Worm (Caenorhabditis elegans) whole organism, young adult: ENCODE data around the gene tos-1.

Source experiments
- B0261.1 ChIP-seq: sonication (generic microtip); optimal IDR thresholded peaks from 2 replicates; lab custom pipeline; 2016; ENCODE audit warnings: mild to moderate bottlenecking, missing genetic modification characterization, moderate library complexity, missing compliant biosample characterization
- Y56A3A.18 ChIP-seq: fragments of 200-800 bp; sonication (Bioruptor generic); IDR thresholded peaks from 2 replicates; pipeline ENCODE4 v1.3.6; 2022; ENCODE audit warnings: missing genetic modification reagents, missing genetic modification characterization, missing compliant biosample characterization
- Y79H2A.3 ChIP-seq: fragments of 200-800 bp; sonication (Bioruptor generic); conservative IDR thresholded peaks from 2 replicates; pipeline ENCODE4 v1.3.6; 2022; ENCODE audit warnings: missing genetic modification reagents, missing genetic modification characterization, missing compliant biosample characterization
- aptf-2 ChIP-seq: fragments of 200-800 bp; sonication (Bioruptor generic); conservative IDR thresholded peaks from 2 replicates; pipeline ENCODE4 v1.3.6; 2022; ENCODE audit warnings: missing genetic modification reagents, missing genetic modification characterization, missing compliant biosample characterization
- aptf-3 ChIP-seq: fragments of 200-800 bp; sonication (Bioruptor generic); IDR thresholded peaks from 2 replicates; pipeline ENCODE4 v1.3.6; 2022; ENCODE audit warnings: missing genetic modification characterization, missing compliant biosample characterization
- atf-7 ChIP-seq: sonication (generic microtip); optimal IDR thresholded peaks from 2 replicates; lab custom pipeline; 2017; ENCODE audit warnings: mild to moderate bottlenecking, missing genetic modification characterization, missing compliant biosample characterization
- attf-5 ChIP-seq: fragments of 200-800 bp; sonication (Bioruptor generic); optimal IDR thresholded peaks from 2 replicates; lab custom pipeline; 2018; ENCODE audit warnings: mild to moderate bottlenecking, missing genetic modification characterization, missing compliant biosample characterization
- attf-6 ChIP-seq: fragments of 200-800 bp; sonication (Bioruptor generic); IDR thresholded peaks from 2 replicates; pipeline ENCODE4 v1.3.6; 2022; ENCODE audit warnings: missing genetic modification reagents, missing genetic modification characterization, missing compliant biosample characterization
- ccch-3 ChIP-seq: fragments of 200-800 bp; sonication (Bioruptor generic); optimal IDR thresholded peaks from 2 replicates; lab custom pipeline; 2018; ENCODE audit warnings: mild to moderate bottlenecking, missing genetic modification characterization, missing compliant biosample characterization
- cebp-1 ChIP-seq, 2 experiments: fragments of 200-800 bp in 1 of 2; sonication (Bioruptor generic) in 1 of 2; sonication (generic microtip) in 1 of 2; IDR thresholded peaks in 1 of 2; optimal IDR thresholded peaks in 1 of 2; 2 replicates each; pipeline versions ENCODE4 v1.3.6 to Lab custom; 2017 to 2022; ENCODE audit warnings: missing compliant biosample characterization in 2 of 2, missing genetic modification characterization in 2 of 2, mild to moderate bottlenecking in 1 of 2, missing genetic modification reagents in 1 of 2, moderate library complexity in 1 of 2
- ceh-27 ChIP-seq: fragments of 200-800 bp; sonication (Bioruptor generic); optimal IDR thresholded peaks from 2 replicates; lab custom pipeline; 2018; ENCODE audit warnings: mild to moderate bottlenecking, missing genetic modification characterization, moderate library complexity, missing compliant biosample characterization
- ceh-58 ChIP-seq: fragments of 200-800 bp; sonication (Bioruptor generic); IDR thresholded peaks from 2 replicates; pipeline ENCODE4 v1.3.6; 2022; ENCODE audit warnings: missing genetic modification characterization, missing compliant biosample characterization
- ceh-79 ChIP-seq: sonication (generic microtip); optimal IDR thresholded peaks from 2 replicates; lab custom pipeline; 2017; ENCODE audit warnings: mild to moderate bottlenecking, missing genetic modification characterization, missing compliant biosample characterization
- dpl-1 ChIP-seq: fragments of 150-350 bp; optimal IDR thresholded peaks from 2 replicates; lab custom pipeline; 2014; ENCODE audit warnings: missing biosample characterization, missing genetic modification reagents, missing genetic modification characterization
- ekl-4 ChIP-seq: fragments of 200-800 bp; sonication (Bioruptor generic); IDR thresholded peaks from 2 replicates; pipeline ENCODE4 v1.3.6; 2022; ENCODE audit warnings: missing genetic modification reagents, missing genetic modification characterization, missing compliant biosample characterization
- hmg-1.2 ChIP-seq: fragments of 200-800 bp; sonication (Bioruptor generic); IDR thresholded peaks from 2 replicates; pipeline ENCODE4 v1.3.6; 2022; ENCODE audit warnings: missing genetic modification reagents, missing genetic modification characterization, missing compliant biosample characterization
- lin-26 ChIP-seq: fragments of 200-800 bp; sonication (Bioruptor generic); IDR thresholded peaks from 2 replicates; pipeline ENCODE4 v1.3.6; 2022; ENCODE audit warnings: missing genetic modification reagents, missing genetic modification characterization, missing compliant biosample characterization
- lir-1 ChIP-seq: fragments of 200-800 bp; sonication (Bioruptor generic); conservative IDR thresholded peaks from 2 replicates; pipeline ENCODE4 v1.3.6; 2022; ENCODE audit warnings: missing genetic modification reagents, missing genetic modification characterization, missing compliant biosample characterization
- lsy-27 ChIP-seq: sonication (generic microtip); optimal IDR thresholded peaks from 2 replicates; lab custom pipeline; 2017; ENCODE audit warnings: missing genetic modification characterization, mild to moderate bottlenecking, missing compliant biosample characterization, antibody characterized with exemption, missing genotype, borderline replicate concordance; ENCODE audit not compliant: insufficient read depth
- mxl-1 ChIP-seq: sonication (generic microtip); optimal IDR thresholded peaks from 2 replicates; lab custom pipeline; 2016; ENCODE audit warnings: missing genetic modification characterization, missing compliant biosample characterization
- nfya-2 ChIP-seq: fragments of 200-800 bp; sonication (Bioruptor generic); IDR thresholded peaks from 2 replicates; pipeline ENCODE4 v1.3.6; 2022; ENCODE audit warnings: missing genetic modification reagents, missing genetic modification characterization, missing compliant biosample characterization
- nhr-120 ChIP-seq: fragments of 200-800 bp; sonication (Bioruptor generic); IDR thresholded peaks from 2 replicates; pipeline ENCODE4 v1.3.6; 2022; ENCODE audit warnings: missing genetic modification characterization, missing compliant biosample characterization
- nhr-80 ChIP-seq: sonication (generic microtip); optimal IDR thresholded peaks from 2 replicates; lab custom pipeline; 2016; ENCODE audit warnings: missing genetic modification characterization, missing compliant biosample characterization
- rcor-1 ChIP-seq: fragments of 200-800 bp; sonication (Bioruptor generic); IDR thresholded peaks from 2 replicates; pipeline ENCODE4 v1.3.6; 2022; ENCODE audit warnings: missing genetic modification reagents, missing genetic modification characterization, missing compliant biosample characterization
- snpc-1.1 ChIP-seq: sonication (generic microtip); optimal IDR thresholded peaks from 2 replicates; lab custom pipeline; 2017; ENCODE audit warnings: missing genetic modification characterization, mild to moderate bottlenecking, missing compliant biosample characterization, antibody characterized with exemption, moderate library complexity, missing genotype, missing genetic modification reagents; ENCODE audit not compliant: insufficient read depth
- snpc-1.3 ChIP-seq: sonication (generic microtip); optimal IDR thresholded peaks from 2 replicates; lab custom pipeline; 2017; ENCODE audit warnings: missing genetic modification characterization, mild to moderate bottlenecking, missing compliant biosample characterization, antibody characterized with exemption, moderate library complexity, missing genotype, missing genetic modification reagents; ENCODE audit not compliant: insufficient read depth
- sptf-2 ChIP-seq: fragments of 200-800 bp; sonication (Bioruptor generic); optimal IDR thresholded peaks from 2 replicates; lab custom pipeline; 2018; ENCODE audit warnings: mild to moderate bottlenecking, missing genetic modification characterization, missing compliant biosample characterization
- ztf-22 ChIP-seq: fragments of 200-800 bp; sonication (Bioruptor generic); optimal IDR thresholded peaks from 2 replicates; lab custom pipeline; 2018; ENCODE audit warnings: mild to moderate bottlenecking, missing genetic modification characterization, moderate library complexity, missing compliant biosample characterization
- ztf-25 ChIP-seq: fragments of 200-800 bp; sonication (Bioruptor generic); IDR thresholded peaks from 2 replicates; pipeline ENCODE4 v1.3.6; 2022; ENCODE audit warnings: missing genetic modification reagents, missing genetic modification characterization, missing compliant biosample characterization
- ztf-3 ChIP-seq: fragments of 200-800 bp; sonication (Bioruptor generic); optimal IDR thresholded peaks from 2 replicates; lab custom pipeline; 2018; ENCODE audit warnings: mild to moderate bottlenecking, missing genetic modification characterization, missing compliant biosample characterization

Gene tos-1

DNA sequence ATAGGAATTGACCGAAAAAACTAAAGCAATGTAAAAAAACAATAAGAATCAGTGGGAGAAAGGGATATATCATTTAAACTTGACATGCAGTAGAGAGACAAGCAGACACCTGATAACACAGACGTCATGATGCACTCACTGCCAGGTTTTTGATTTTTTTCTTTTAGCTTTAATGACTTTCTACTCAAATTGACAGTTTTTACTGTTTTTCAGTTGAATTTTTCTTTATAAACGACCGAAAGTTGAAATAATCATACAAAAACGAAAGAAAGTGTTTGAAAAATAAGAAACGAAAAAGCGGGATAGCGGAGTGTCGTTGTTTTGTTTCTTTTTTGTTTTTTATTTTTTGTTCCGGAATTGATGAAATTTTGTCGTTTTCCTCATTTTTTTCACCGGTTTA lies 9.8 kb downstream of the tos-1 start, which contains the start of gene ucp-4 (continued):
- no peak for TF ChIP-seq attf-6 (GFP tag; lab: Robert Waterston, UW)
- TF ChIP-seq aptf-3 (GFP tag; lab: Robert Waterston, UW) = no peak
- TF ChIP-seq snpc-1.1 (tag; lab: Kevin White, UChicago) = no peak
- TF ChIP-seq nhr-80 (tag; lab: Kevin White, UChicago) = peak; percentile 72
- TF ChIP-seq lir-1 = no peak
- TF ChIP-seq ztf-3 = no peak

DNA sequence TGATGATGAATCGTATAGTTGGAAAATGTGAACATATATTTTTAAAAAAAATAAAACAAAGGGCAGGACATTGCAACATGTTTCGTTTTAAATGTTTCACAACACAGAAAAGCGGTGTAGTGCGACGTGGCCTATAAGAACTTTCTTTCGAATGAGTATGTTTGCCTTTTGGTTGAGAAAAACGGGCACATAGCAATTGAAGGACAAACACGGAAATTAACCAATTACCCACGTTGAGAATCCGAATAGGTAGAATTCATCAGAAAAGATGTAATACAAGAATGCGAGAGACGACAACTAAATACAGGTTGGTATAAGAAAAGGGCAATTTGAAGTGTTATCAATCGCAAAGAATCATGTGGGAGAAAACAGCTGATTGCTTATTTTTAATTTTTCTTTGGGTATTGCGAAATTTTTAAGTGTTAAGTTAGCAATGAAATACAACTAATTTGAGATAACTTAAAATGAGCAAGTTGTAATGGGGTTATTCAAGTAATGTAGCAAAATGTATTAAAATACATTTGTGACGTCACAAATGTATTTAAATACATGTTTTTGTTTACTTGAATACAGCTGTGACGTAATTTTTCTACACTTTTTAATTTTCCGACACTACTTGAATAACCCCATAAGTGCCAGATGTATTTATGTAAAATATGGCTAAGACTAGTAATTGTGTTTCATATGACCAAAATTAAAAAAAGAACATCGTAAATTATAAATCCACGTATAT lies 10.5 kb downstream of the tos-1 start, which contains the start of gene acl-14:
acl-14 (minus strand) TSS at position 316 of the 733 bp plus-strand sequence.
- TF ChIP-seq lin-26 = 0 out of 2 replicates have a peak, but pooled peaks have one; percentile 15
- TF ChIP-seq cebp-1 (GFP tag; IDR thresholded peaks at IDR 0.05; lab: Robert Waterston, UW) = peak; percentile 96
- TF ChIP-seq cebp-1 (tag; optimal IDR thresholded peaks at IDR 0.05; lab: Kevin White, UChicago) = peak; percentile 97
- TF ChIP-seq mxl-1 = no peak

DNA sequence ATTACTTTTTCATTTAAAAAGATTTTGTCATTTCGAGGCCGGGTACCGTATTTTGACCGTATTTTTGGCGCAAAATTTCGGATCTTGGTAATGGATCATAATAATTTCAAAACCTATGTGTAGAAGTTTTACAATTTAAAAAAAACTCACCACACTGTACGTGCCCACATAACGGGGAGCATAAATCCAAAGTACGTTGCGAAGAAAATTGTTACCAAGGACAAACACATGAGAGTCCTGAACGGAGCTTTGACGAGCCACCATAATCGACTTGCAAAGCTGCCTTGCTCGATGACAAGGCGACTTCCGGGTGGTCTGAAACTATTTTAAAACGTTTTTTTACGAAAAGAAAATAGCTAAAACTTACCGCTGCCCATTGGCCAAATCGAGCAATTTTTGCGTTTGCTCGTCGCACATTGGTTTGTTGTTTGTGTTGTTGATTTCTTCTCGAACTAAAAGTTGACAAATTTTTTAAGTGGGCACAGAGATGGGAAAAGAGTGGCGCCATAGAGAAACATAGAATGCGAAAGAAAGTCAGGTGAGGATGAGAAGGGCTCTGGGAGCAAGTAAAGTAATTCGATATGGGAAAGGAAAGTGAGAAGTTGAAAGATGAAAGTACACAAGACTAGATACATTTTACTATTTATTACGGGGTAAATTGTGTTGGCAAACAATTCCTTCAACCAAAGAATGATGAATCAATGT lies 11.2 kb downstream of the tos-1 start:
- TF ChIP-seq nhr-120 (GFP tag; lab: Robert Waterston, UW) (no peak), ceh-58 (GFP tag; lab: Robert Waterston, UW) (no peak), attf-5 (GFP tag; lab: Kevin White, UChicago) (no peak), aptf-2 (GFP tag; lab: Robert Waterston, UW) (no peak), ceh-79 (no peak), ztf-25 (no peak), lsy-27 (no peak), atf-7 (tag; lab: Kevin White, UChicago) (no peak), Y79H2A.3 (no peak), sptf-2 (GFP tag; lab: Kevin White, UChicago) (no peak), B0261.1 (no peak), ekl-4 (GFP tag; lab: Robert Waterston, UW) (no peak), nfya-2 (GFP tag; lab: Robert Waterston, UW) (no peak), ccch-3 (no peak), rcor-1 (GFP tag; lab: Robert Waterston, UW) (no peak), ceh-27 (GFP tag; lab: Kevin White, UChicago) (no peak), Y56A3A.18 (GFP tag; lab: Robert Waterston, UW) (no peak), snpc-1.3 (no peak), lir-1 (no peak)

DNA sequence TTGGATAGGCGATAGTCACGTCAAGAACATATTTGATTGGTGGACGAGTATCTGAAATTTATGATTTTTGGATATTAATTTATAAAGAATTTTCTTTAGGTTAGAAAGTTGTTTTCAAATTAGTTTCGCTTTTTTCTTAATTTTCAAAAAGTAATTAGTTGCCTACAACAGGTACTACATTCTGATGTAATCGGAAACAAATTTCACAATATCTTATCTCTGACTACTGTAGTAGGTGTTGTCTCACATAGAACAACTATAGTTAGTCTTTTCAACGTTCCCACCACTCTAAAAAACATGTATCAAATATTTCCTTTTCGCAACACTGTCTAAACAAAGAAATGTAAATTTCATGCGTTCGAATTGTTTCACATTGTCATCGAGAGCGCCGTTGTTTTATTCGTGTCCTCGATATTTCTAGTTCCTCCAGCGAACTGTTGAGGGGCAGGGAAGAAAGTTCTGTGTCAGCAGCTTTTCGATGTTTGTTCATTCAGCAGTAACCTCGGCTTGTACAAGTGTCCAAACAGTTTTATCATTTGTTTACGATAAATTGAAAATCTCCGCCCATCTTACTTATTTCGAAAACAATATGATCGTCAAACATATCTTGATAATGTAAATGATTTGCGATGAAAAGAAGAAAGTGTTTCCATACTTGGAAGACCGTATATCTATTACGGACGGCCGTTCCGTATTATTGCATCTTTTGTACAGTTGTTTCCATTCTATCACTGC lies 14.6 kb downstream of the tos-1 start:
- TF ChIP-seq cebp-1 (GFP tag; IDR thresholded peaks at IDR 0.05; lab: Robert Waterston, UW) (no peak), cebp-1 (tag; optimal IDR thresholded peaks at IDR 0.05; lab: Kevin White, UChicago) (peak; percentile 42), dpl-1 (GFP tag; lab: Kevin White, UChicago) (no peak), hmg-1.2 (0 out of 2 replicates have a peak, but pooled peaks have one; percentile 4), ztf-22 (GFP tag; lab: Kevin White, UChicago) (no peak)
